Worm (Caenorhabditis elegans) whole organism, midembryonic: Measurements from ENCODE around the gene ltd-1.

Experiments
- T22C8.4 ChIP-seq: fragments of 200-800 bp; sonication (Bioruptor generic); IDR thresholded peaks from 2 replicates; pipeline ENCODE4 v1.3.6; 2022; ENCODE audit warnings: missing genetic modification characterization, missing compliant biosample characterization
- cog-1 ChIP-seq: sonication (generic microtip); optimal IDR thresholded peaks from 2 replicates; lab custom pipeline; 2016; ENCODE audit warnings: missing genetic modification characterization, missing compliant biosample characterization
- flt-1 ChIP-seq: fragments of 200-800 bp; sonication (Bioruptor generic); IDR thresholded peaks from 2 replicates; pipeline ENCODE4 v1.3.6; 2022; ENCODE audit warnings: missing genetic modification characterization, missing compliant biosample characterization
- klf-2 ChIP-seq: fragments of 200-800 bp; sonication (Bioruptor generic); conservative IDR thresholded peaks from 2 replicates; pipeline ENCODE4 v1.3.6; 2022; ENCODE audit warnings: missing genetic modification reagents, missing genetic modification characterization, missing compliant biosample characterization
- med-1 ChIP-seq: sonication (generic microtip); optimal IDR thresholded peaks from 2 replicates; lab custom pipeline; 2017; ENCODE audit warnings: missing genetic modification characterization, mild to moderate bottlenecking, missing compliant biosample characterization, antibody characterized with exemption, missing genetic modification reagents; ENCODE audit not compliant: insufficient read depth
- ref-1 ChIP-seq: fragments of 200-800 bp; sonication (Bioruptor generic); conservative IDR thresholded peaks from 2 replicates; pipeline ENCODE4 v1.3.6; 2022; ENCODE audit warnings: missing genetic modification reagents, missing genetic modification characterization, missing compliant biosample characterization
- tab-1 ChIP-seq: fragments of 200-800 bp; sonication (Bioruptor generic); IDR thresholded peaks from 2 replicates; pipeline ENCODE4 v1.3.6; 2022; ENCODE audit warnings: missing genetic modification characterization, missing compliant biosample characterization
- ztf-23 ChIP-seq: fragments of 200-800 bp; sonication (Bioruptor generic); IDR thresholded peaks from 2 replicates; pipeline ENCODE4 v1.3.6; 2022; ENCODE audit warnings: missing genetic modification reagents, missing genetic modification characterization, missing compliant biosample characterization
- ztf-29 ChIP-seq: fragments of 200-800 bp; sonication (Bioruptor generic); IDR thresholded peaks from 2 replicates; pipeline ENCODE4 v1.3.6; 2022; ENCODE audit warnings: missing genetic modification reagents, missing genetic modification characterization, missing compliant biosample characterization

The ltd-1 gene

DNA sequence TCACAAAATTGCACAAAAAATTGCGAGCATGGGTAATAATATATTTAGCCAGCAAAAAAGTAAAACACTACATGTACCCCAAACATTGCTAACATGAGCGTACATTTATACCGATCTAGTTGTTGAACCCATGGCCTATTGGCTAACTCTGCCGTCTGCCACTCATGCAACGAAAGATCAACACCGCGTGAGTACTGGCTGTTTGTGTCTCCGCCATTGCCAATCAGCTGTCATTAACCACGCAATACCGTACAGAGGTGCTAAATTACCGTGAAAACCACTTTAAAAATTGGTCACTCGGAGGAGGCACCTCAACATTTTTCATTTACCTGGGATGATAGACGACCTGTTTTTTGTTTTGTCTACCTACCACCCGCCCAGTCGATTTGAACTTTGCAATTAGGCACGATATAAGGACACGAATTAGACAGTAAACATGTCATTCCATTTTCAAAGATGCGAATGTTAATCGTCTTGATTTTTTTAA is 17.2 kb downstream of the ltd-1 start, which contains the start of gene K02C4.2:
TSS of gene K02C4.2 (plus strand) at position 437 of the 487 bp plus-strand sequence.
- TF ChIP-seq cog-1 (tag; lab: Kevin White, UChicago), result peak; percentile 47
- TF ChIP-seq tab-1 (GFP tag; lab: Robert Waterston, UW), result peak; percentile 84
- peak; percentile 44 for TF ChIP-seq med-1 (GFP tag; lab: Kevin White, UChicago)
- TF ChIP-seq ztf-29, result peak; percentile 80
- TF ChIP-seq klf-2 (GFP tag; lab: Robert Waterston, UW), result peak; percentile 44; the same call in 1 of the 2 replicates
- TF ChIP-seq T22C8.4 (GFP tag; lab: Robert Waterston, UW), result peak; percentile 71
- peak; percentile 60; the same call in 1 of the 2 replicates for TF ChIP-seq ztf-23 (GFP tag; lab: Robert Waterston, UW)
- TF ChIP-seq ref-1 (GFP tag; lab: Robert Waterston, UW), result peak; percentile 68
- TF ChIP-seq flt-1 (GFP tag; lab: Robert Waterston, UW), result peak; percentile 93

DNA sequence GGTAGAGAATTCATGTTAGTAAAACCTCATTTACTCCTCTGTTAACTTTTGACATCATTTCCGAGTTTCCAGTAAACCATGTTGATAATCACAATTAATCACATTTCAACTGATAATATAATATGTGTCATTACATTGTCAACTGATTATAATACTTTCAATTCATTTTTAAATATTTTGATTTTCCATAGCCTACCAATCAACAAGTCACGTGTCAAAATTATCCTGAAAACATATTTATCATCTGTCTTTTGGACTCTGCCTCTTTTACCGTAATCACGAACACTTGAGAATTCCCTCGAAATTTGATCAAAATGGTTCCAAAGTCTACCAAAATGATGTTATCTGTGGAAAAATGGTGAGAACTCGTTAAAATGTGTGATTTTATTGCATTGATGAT is 18.5 kb downstream of the ltd-1 start:
- TF ChIP-seq flt-1 (GFP tag; lab: Robert Waterston, UW) (no peak), T22C8.4 (GFP tag; lab: Robert Waterston, UW) (no peak), klf-2 (GFP tag; lab: Robert Waterston, UW) (no peak), tab-1 (GFP tag; lab: Robert Waterston, UW) (no peak), cog-1 (tag; lab: Kevin White, UChicago) (no peak), ztf-23 (GFP tag; lab: Robert Waterston, UW) (no peak), med-1 (GFP tag; lab: Kevin White, UChicago) (no peak), ref-1 (GFP tag; lab: Robert Waterston, UW) (no peak), ztf-29 (no peak)

DNA sequence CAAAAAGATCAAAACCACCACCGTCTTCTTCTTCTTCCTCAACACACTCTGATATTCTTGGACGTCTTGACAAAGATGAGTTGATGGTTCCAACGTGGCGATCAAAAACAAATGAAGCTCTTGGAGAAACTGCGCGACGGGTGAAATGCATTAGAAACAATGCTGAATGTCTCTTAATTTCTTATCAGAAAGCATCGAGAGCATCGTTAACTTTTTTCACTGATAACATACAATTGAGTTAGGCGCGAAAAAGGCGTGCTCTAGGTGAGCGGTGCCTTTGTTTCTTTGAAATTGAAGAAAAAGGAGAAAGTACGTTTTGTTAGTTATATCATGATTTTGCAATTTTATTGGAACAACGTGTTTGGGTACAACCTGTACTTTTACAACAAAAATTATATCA is 19.3 kb downstream of the ltd-1 start, which contains the start of gene gpcp-2:
TSS of gene gpcp-2 (minus strand) at position 153 of the 400 bp plus-strand sequence.
- TF ChIP-seq cog-1 (tag; lab: Kevin White, UChicago) (no peak), tab-1 (GFP tag; lab: Robert Waterston, UW) (no peak), flt-1 (GFP tag; lab: Robert Waterston, UW) (no peak), ztf-29 (no peak), ztf-23 (GFP tag; lab: Robert Waterston, UW) (no peak), ref-1 (GFP tag; lab: Robert Waterston, UW) (no peak), T22C8.4 (GFP tag; lab: Robert Waterston, UW) (no peak)

DNA sequence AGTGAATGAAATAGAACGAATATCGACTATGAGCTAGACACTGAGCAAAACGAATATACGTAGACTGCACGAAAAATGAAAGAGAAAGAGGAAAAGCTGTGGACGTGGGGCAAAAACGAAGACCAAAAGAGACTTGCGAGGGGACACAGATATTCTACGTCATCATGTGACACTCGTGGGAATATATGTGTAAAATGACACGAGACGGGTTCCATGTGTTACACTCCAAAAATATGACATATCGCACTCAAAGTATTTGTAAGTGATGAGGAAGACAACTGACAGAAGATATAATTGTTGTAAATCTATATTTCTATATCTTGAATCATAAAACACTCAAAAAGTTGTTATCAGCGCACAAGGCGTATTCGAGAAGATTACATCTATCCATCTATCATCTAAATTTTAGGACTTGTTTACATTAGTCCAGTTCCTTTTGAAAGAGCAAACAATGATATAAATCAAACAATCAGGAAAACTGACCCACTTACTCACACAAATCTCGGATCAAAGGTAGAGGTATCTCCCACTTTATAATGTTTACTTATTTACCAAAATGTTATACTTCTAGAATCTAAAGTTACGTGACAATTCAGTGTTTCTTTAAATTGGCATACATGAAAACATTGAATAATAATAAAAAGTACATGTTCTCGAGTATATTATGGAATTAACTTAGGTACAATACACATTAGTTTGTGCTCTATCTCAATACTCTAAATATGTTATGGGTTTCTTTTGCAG is 20.6 kb downstream of the ltd-1 start:
- TF ChIP-seq cog-1 (tag; lab: Kevin White, UChicago) (peak; percentile 28), tab-1 (GFP tag; lab: Robert Waterston, UW) (no peak), klf-2 (GFP tag; lab: Robert Waterston, UW) (no peak), ztf-23 (GFP tag; lab: Robert Waterston, UW) (no peak)

DNA sequence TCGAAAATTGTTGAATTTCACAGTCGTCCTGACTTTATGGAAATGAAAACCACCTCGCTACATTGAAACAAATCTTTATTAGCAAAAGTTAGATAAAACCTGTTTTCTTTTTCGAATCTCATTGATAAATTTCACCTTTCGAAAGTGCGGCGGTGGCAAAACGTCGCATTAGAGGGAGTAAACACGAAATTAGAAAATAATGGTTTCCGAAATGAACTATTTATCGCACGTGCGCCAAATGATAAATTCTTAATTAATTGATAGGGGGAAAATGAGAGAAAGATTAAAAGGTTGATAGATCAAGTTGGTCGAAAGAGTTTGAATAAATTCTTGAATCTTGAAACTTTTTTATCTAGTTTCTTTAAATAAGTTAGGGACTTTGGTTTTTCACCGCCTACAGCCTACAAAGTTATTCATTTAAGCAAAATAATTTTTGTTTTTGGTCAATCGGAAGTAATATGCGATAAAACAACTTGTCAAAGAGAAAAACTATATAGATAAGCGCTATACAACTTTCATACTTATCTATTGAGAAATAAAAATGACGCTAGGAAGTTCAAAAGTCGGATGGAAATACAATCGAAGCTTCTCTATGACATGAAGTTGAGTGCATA is 21.4 kb downstream of the ltd-1 start:
- TF ChIP-seq ref-1 (GFP tag; lab: Robert Waterston, UW), result no peak
- no peak for TF ChIP-seq T22C8.4 (GFP tag; lab: Robert Waterston, UW)
- TF ChIP-seq ztf-29, result no peak
- no peak for TF ChIP-seq tab-1 (GFP tag; lab: Robert Waterston, UW)
- TF ChIP-seq ztf-23 (GFP tag; lab: Robert Waterston, UW), result no peak
- no peak for TF ChIP-seq cog-1 (tag; lab: Kevin White, UChicago)
- no peak for TF ChIP-seq med-1 (GFP tag; lab: Kevin White, UChicago)
- no peak for TF ChIP-seq klf-2 (GFP tag; lab: Robert Waterston, UW)
- TF ChIP-seq flt-1 (GFP tag; lab: Robert Waterston, UW), result no peak

DNA sequence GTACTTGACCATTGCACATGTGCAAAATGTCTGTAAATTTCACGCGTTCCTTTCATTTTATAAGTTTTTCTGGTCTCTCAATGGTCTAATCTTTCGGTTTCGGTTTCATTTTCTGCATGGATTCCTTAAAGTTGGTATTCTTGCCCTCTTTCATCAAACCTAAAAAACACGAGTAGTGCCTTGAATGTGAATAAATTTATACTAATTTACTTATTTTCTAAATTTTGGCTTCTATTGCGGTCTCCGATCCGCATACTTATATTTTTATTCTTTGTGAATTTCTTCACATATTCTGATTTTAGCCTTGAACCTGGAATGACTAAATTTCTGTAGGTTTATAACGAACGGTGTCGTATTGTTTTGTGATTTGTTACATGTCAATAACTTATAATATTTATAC is 26.6 kb downstream of the ltd-1 start, which contains the start of gene pdha-1:
TSS of gene pdha-1 (plus strand) at position 301 of the 400 bp plus-strand sequence.
- TF ChIP-seq klf-2 (GFP tag; lab: Robert Waterston, UW) (no peak), ref-1 (GFP tag; lab: Robert Waterston, UW) (no peak), med-1 (GFP tag; lab: Kevin White, UChicago) (no peak), cog-1 (tag; lab: Kevin White, UChicago) (no peak), flt-1 (GFP tag; lab: Robert Waterston, UW) (no peak), T22C8.4 (GFP tag; lab: Robert Waterston, UW) (no peak), ztf-29 (no peak), ztf-23 (GFP tag; lab: Robert Waterston, UW) (no peak), tab-1 (GFP tag; lab: Robert Waterston, UW) (no peak)

DNA sequence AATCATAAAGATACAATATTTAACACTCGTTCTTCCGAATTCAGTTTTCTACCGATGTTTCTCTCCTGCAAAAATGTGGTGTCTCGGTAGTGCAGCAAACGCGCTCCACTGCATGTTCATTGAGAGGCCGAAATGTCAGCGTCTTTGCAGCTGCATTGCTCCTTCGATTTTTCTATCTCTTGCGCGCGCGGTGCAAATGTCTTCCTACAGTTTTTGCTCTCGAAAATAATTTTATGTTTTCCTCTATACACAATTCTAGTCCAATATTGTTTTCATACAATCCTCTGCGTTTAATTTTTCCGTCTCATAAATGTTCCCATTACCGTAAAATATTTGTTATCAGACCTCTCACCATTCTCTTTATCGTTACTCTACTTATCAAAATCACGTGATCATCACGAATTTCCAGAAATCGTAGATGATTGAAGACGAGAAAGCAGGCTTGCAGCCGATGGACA is 30.2 kb downstream of the ltd-1 start, which contains the start of gene ufd-2:
TSS of gene ufd-2 (plus strand) at position 408 of the 458 bp plus-strand sequence.
- TF ChIP-seq med-1 (GFP tag; lab: Kevin White, UChicago) (no peak), cog-1 (tag; lab: Kevin White, UChicago) (peak; percentile 14), ref-1 (GFP tag; lab: Robert Waterston, UW) (no peak), ztf-29 (no peak), ztf-23 (GFP tag; lab: Robert Waterston, UW) (no peak), klf-2 (GFP tag; lab: Robert Waterston, UW) (no peak), tab-1 (GFP tag; lab: Robert Waterston, UW) (no peak)

DNA sequence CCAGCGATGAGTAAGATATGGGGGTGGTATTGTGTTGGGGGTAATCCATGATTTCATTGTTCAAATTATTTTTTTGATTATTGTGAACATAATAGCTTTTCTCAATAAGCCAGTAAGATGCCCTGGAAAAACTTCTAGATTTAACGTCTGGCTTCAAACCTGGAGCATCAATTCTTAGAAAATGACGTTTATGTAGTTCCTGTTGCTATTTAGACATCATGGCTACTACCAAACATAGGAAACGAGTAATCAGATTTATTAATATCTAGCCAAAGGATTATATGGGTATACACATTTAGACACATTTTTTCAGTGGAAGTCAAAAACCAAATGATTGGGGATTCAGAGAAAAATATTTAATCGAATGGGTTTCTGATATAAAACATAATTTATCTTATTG is 33.0 kb downstream of the ltd-1 start:
- no peak for TF ChIP-seq tab-1 (GFP tag; lab: Robert Waterston, UW)
- no peak for TF ChIP-seq ztf-29
- TF ChIP-seq T22C8.4 (GFP tag; lab: Robert Waterston, UW), result no peak
- no peak for TF ChIP-seq flt-1 (GFP tag; lab: Robert Waterston, UW)
- TF ChIP-seq med-1 (GFP tag; lab: Kevin White, UChicago), result no peak
- no peak for TF ChIP-seq cog-1 (tag; lab: Kevin White, UChicago)
- TF ChIP-seq ref-1 (GFP tag; lab: Robert Waterston, UW), result no peak
- TF ChIP-seq ztf-23 (GFP tag; lab: Robert Waterston, UW), result no peak
- TF ChIP-seq klf-2 (GFP tag; lab: Robert Waterston, UW), result no peak
